Fruit fly (Drosophila melanogaster) whole organism, embryonic: ENCODE measurements around the gene COX7AL.

Source experiments
- Abd-B ChIP-seq: fragments of 200-800 bp; sonication (Bioruptor generic); optimal IDR thresholded peaks from 2 replicates; lab custom pipeline; 2018; ENCODE audit warnings: missing biosample characterization, mild to moderate bottlenecking, missing genetic modification characterization, moderate library complexity
- Atf-2 ChIP-seq: fragments of 200-800 bp; sonication (Bioruptor generic); optimal IDR thresholded peaks from 2 replicates; lab custom pipeline; 2016; ENCODE audit warnings: missing biosample characterization, missing genetic modification characterization
- Blimp-1 ChIP-seq: fragments of 200-800 bp; sonication (Bioruptor generic); optimal IDR thresholded peaks from 3 replicates; lab custom pipeline; 2018; ENCODE audit warnings: missing biosample characterization, missing genetic modification characterization, mild to moderate bottlenecking, moderate library complexity, missing genetic modification reagents
- BtbVII ChIP-seq: fragments of 200-800 bp; sonication (Bioruptor generic); optimal IDR thresholded peaks from 3 replicates; lab custom pipeline; 2017; ENCODE audit warnings: missing biosample characterization, mild to moderate bottlenecking, missing genetic modification characterization
- CG10209 ChIP-seq: fragments of 200-800 bp; sonication (Bioruptor generic); optimal IDR thresholded peaks from 3 replicates; lab custom pipeline; 2017; ENCODE audit warnings: missing biosample characterization, mild to moderate bottlenecking, missing genetic modification characterization, missing genetic modification reagents
- CG10366 ChIP-seq: fragments of 200-800 bp; sonication (Bioruptor generic); IDR thresholded peaks from 2 replicates; pipeline ENCODE4 v1.3.6; 2022; ENCODE audit warnings: missing biosample characterization, missing genetic modification characterization
- CG10979 ChIP-seq: fragments of 200-800 bp; sonication (Bioruptor generic); optimal IDR thresholded peaks from 2 replicates; lab custom pipeline; 2018; ENCODE audit warnings: missing biosample characterization, mild to moderate bottlenecking, missing genetic modification characterization, moderate library complexity
- CG12299 ChIP-seq: fragments of 200-800 bp; sonication (Bioruptor generic); optimal IDR thresholded peaks from 2 replicates; lab custom pipeline; 2018; ENCODE audit warnings: missing biosample characterization, mild to moderate bottlenecking, missing genetic modification characterization
- CG12659 ChIP-seq: fragments of 200-800 bp; sonication (Bioruptor generic); optimal IDR thresholded peaks from 3 replicates; lab custom pipeline; 2017; ENCODE audit warnings: mild to moderate bottlenecking, missing biosample characterization, missing genetic modification reagents, missing genetic modification characterization
- CG15514 ChIP-seq: fragments of 200-800 bp; sonication (Bioruptor generic); optimal IDR thresholded peaks from 3 replicates; lab custom pipeline; 2017; ENCODE audit warnings: missing biosample characterization, missing genetic modification characterization, mild to moderate bottlenecking, moderate library complexity, missing genetic modification reagents
- CG16779 ChIP-seq: fragments of 200-800 bp; sonication (Bioruptor generic); IDR thresholded peaks from 2 replicates; pipeline ENCODE4 v1.3.6; 2022; ENCODE audit warnings: missing biosample characterization, missing genetic modification characterization
- CG2116 ChIP-seq: fragments of 200-800 bp; sonication (Bioruptor generic); optimal IDR thresholded peaks from 3 replicates; lab custom pipeline; 2018; ENCODE audit warnings: missing biosample characterization, mild to moderate bottlenecking, missing genetic modification characterization
- CG2129 ChIP-seq: fragments of 200-800 bp; sonication (Bioruptor generic); IDR thresholded peaks from 2 replicates; pipeline ENCODE4 v1.3.6; 2022; ENCODE audit warnings: missing biosample characterization, missing genetic modification characterization; ENCODE audit not compliant: partially characterized antibody
- CG30431 ChIP-seq: fragments of 200-800 bp; sonication (Bioruptor generic); optimal IDR thresholded peaks from 2 replicates; lab custom pipeline; 2017; ENCODE audit warnings: missing biosample characterization, missing genetic modification characterization
- CG7928 ChIP-seq: fragments of 200-800 bp; sonication (Bioruptor generic); optimal IDR thresholded peaks from 2 replicates; lab custom pipeline; 2017; ENCODE audit warnings: missing biosample characterization, mild to moderate bottlenecking, missing genetic modification characterization
- CG9609 ChIP-seq: fragments of 200-800 bp; sonication (Bioruptor generic); optimal IDR thresholded peaks from 3 replicates; lab custom pipeline; 2016; ENCODE audit warnings: missing biosample characterization, missing genetic modification characterization
- CG9797 ChIP-seq: fragments of 200-800 bp; sonication (Bioruptor generic); optimal IDR thresholded peaks from 3 replicates; lab custom pipeline; 2018; ENCODE audit warnings: missing biosample characterization, mild to moderate bottlenecking, missing genetic modification characterization
- CrebB ChIP-seq: fragments of 200-800 bp; sonication (Bioruptor generic); optimal IDR thresholded peaks from 3 replicates; lab custom pipeline; 2018; ENCODE audit warnings: missing biosample characterization, mild to moderate bottlenecking, missing genetic modification characterization
- Eip74EF ChIP-seq, 2 experiments: fragments of 200-800 bp in 1 of 2; fragments of >200 bp in 1 of 2; sonication (Bioruptor generic) in 1 of 2; optimal IDR thresholded peaks; 2 replicates each; lab custom pipeline; 2017 to 2019; ENCODE audit warnings: missing biosample characterization in 2 of 2, missing genetic modification characterization in 2 of 2, mild to moderate bottlenecking in 1 of 2, moderate library complexity in 1 of 2
- Elba2 ChIP-seq: fragments of 200-800 bp; sonication (Bioruptor generic); optimal IDR thresholded peaks from 3 replicates; lab custom pipeline; 2016; ENCODE audit warnings: missing biosample characterization, missing genetic modification characterization
- Fer3 ChIP-seq: fragments of 200-800 bp; sonication (Bioruptor generic); optimal IDR thresholded peaks from 2 replicates; lab custom pipeline; 2018; ENCODE audit warnings: missing biosample characterization, mild to moderate bottlenecking, missing genetic modification characterization, moderate library complexity
- HLHmδ ChIP-seq: fragments of 200-800 bp; sonication (Bioruptor generic); optimal IDR thresholded peaks from 2 replicates; lab custom pipeline; 2018; ENCODE audit warnings: missing biosample characterization, mild to moderate bottlenecking, missing genetic modification characterization, moderate library complexity
- Med ChIP-seq: fragments of 200-800 bp; sonication (Bioruptor generic); peaks from one replicate; lab custom pipeline; 2016; ENCODE audit warnings: missing biosample characterization, missing genetic modification characterization, mild to moderate bottlenecking, inconsistent platforms, moderate library complexity
- Ptx1 ChIP-seq: fragments of 200-800 bp; sonication (Bioruptor generic); IDR thresholded peaks from 2 replicates; pipeline ENCODE4 v1.3.6; 2022; ENCODE audit warnings: missing biosample characterization, missing genetic modification characterization
- Sry-δ ChIP-seq: fragments of 200-800 bp; sonication (Bioruptor generic); optimal IDR thresholded peaks from 2 replicates; lab custom pipeline; 2016; ENCODE audit warnings: missing biosample characterization, missing genetic modification characterization
- amos ChIP-seq: fragments of 200-800 bp; sonication (Bioruptor generic); IDR thresholded peaks from 2 replicates; pipeline ENCODE4 v1.3.6; 2022; ENCODE audit warnings: missing biosample characterization, missing genetic modification characterization; ENCODE audit not compliant: partially characterized antibody
- ara ChIP-seq: fragments of 200-800 bp; sonication (Bioruptor generic); IDR thresholded peaks from 2 replicates; pipeline ENCODE4 v1.3.6; 2022; ENCODE audit warnings: missing biosample characterization, missing genetic modification characterization
- ato ChIP-seq: fragments of 200-800 bp; sonication (Bioruptor generic); IDR thresholded peaks from 2 replicates; pipeline ENCODE4 v1.3.6; 2022; ENCODE audit warnings: missing biosample characterization, missing genetic modification characterization; ENCODE audit not compliant: partially characterized antibody
- cas ChIP-seq: fragments of 200-800 bp; sonication (Bioruptor generic); IDR thresholded peaks from 2 replicates; pipeline ENCODE4 v1.3.6; 2022; ENCODE audit warnings: missing biosample characterization, missing genetic modification characterization
- cato ChIP-seq: fragments of 200-800 bp; sonication (Bioruptor generic); optimal IDR thresholded peaks from 2 replicates; lab custom pipeline; 2016; ENCODE audit warnings: missing biosample characterization, missing genetic modification characterization, borderline replicate concordance
- crol ChIP-seq: fragments of 200-800 bp; sonication (Bioruptor generic); IDR thresholded peaks from 2 replicates; pipeline ENCODE4 v1.3.6; 2022; ENCODE audit warnings: missing biosample characterization, missing genetic modification characterization
- dimm ChIP-seq: fragments of 200-800 bp; sonication (Bioruptor generic); IDR thresholded peaks from 2 replicates; pipeline ENCODE4 v1.3.6; 2022; ENCODE audit warnings: missing biosample characterization, missing genetic modification characterization
- dm ChIP-seq: fragments of 200-800 bp; sonication (Bioruptor generic); optimal IDR thresholded peaks from 3 replicates; lab custom pipeline; 2016; ENCODE audit warnings: missing biosample characterization, missing genetic modification characterization
- dmrt11E ChIP-seq: fragments of 200-800 bp; sonication (Bioruptor generic); optimal IDR thresholded peaks from 3 replicates; lab custom pipeline; 2018; ENCODE audit warnings: missing biosample characterization, mild to moderate bottlenecking, missing genetic modification characterization, moderate library complexity
- en ChIP-seq: fragments of 200-800 bp; sonication (Bioruptor generic); optimal IDR thresholded peaks from 2 replicates; lab custom pipeline; 2016; ENCODE audit warnings: missing biosample characterization, missing genetic modification characterization
- hth ChIP-seq: fragments of >200 bp; optimal IDR thresholded peaks from 2 replicates; lab custom pipeline; 2017; ENCODE audit warnings: inconsistent platforms
- kni ChIP-seq: fragments of 200-800 bp; sonication (Bioruptor generic); optimal IDR thresholded peaks from 3 replicates; lab custom pipeline; 2017; ENCODE audit warnings: mild to moderate bottlenecking, missing biosample characterization, missing genetic modification reagents, missing genetic modification characterization
- knrl ChIP-seq: fragments of 200-800 bp; sonication (Bioruptor generic); IDR thresholded peaks from 3 replicates; pipeline ENCODE4 v1.3.6; 2022; ENCODE audit warnings: missing biosample characterization, missing genetic modification characterization; ENCODE audit not compliant: partially characterized antibody
- lilli ChIP-seq: fragments of 200-800 bp; sonication (Bioruptor generic); optimal IDR thresholded peaks from 3 replicates; lab custom pipeline; 2016; ENCODE audit warnings: missing biosample characterization, missing genetic modification characterization
- mam ChIP-seq: fragments of 200-800 bp; sonication (Bioruptor generic); optimal IDR thresholded peaks from 3 replicates; lab custom pipeline; 2016; ENCODE audit warnings: missing biosample characterization, missing genetic modification characterization
- nerfin-2 ChIP-seq: fragments of 200-800 bp; sonication (Bioruptor generic); IDR thresholded peaks from 2 replicates; pipeline ENCODE4 v1.3.6; 2022; ENCODE audit warnings: missing biosample characterization, missing genetic modification characterization; ENCODE audit not compliant: partially characterized antibody
- onecut ChIP-seq: fragments of 200-800 bp; sonication (Bioruptor generic); IDR thresholded peaks from 2 replicates; pipeline ENCODE4 v1.3.6; 2022; ENCODE audit warnings: missing biosample characterization, missing genetic modification characterization
- sens ChIP-seq: fragments of 200-800 bp; sonication (Bioruptor generic); peaks from one replicate; lab custom pipeline; 2016; ENCODE audit warnings: missing biosample characterization, missing genetic modification characterization
- sna ChIP-seq: fragments of 200-800 bp; sonication (Bioruptor generic); IDR thresholded peaks from 2 replicates; pipeline ENCODE4 v1.3.6; 2022; ENCODE audit warnings: missing biosample characterization, missing genetic modification characterization; ENCODE audit not compliant: partially characterized antibody
- sug ChIP-seq: fragments of 200-800 bp; optimal IDR thresholded peaks from 2 replicates; lab custom pipeline; 2019; ENCODE audit warnings: missing biosample characterization, mild to moderate bottlenecking, missing genetic modification characterization, moderate library complexity
- tin ChIP-seq: fragments of 200-800 bp; sonication (Bioruptor generic); optimal IDR thresholded peaks from 3 replicates; lab custom pipeline; 2016; ENCODE audit warnings: missing biosample characterization, missing genetic modification characterization
- tll ChIP-seq, 2 experiments: fragments of 200-800 bp in 1 of 2; fragments of >200 bp in 1 of 2; sonication (Bioruptor generic) in 1 of 2; optimal IDR thresholded peaks; 2 replicates each; lab custom pipeline; 2017 to 2019; ENCODE audit warnings: missing biosample characterization in 2 of 2, missing genetic modification characterization in 2 of 2, mild to moderate bottlenecking in 1 of 2, moderate library complexity in 1 of 2
- unc-4 ChIP-seq: fragments of 200-800 bp; sonication (Bioruptor generic); IDR thresholded peaks from 2 replicates; pipeline ENCODE4 v1.3.6; 2022; ENCODE audit warnings: missing biosample characterization, missing genetic modification characterization; ENCODE audit not compliant: partially characterized antibody
- zf30C ChIP-seq: fragments of 200-800 bp; sonication (Bioruptor generic); optimal IDR thresholded peaks from 3 replicates; lab custom pipeline; 2018; ENCODE audit warnings: missing biosample characterization, mild to moderate bottlenecking, missing genetic modification characterization

COX7AL gene

DNA sequence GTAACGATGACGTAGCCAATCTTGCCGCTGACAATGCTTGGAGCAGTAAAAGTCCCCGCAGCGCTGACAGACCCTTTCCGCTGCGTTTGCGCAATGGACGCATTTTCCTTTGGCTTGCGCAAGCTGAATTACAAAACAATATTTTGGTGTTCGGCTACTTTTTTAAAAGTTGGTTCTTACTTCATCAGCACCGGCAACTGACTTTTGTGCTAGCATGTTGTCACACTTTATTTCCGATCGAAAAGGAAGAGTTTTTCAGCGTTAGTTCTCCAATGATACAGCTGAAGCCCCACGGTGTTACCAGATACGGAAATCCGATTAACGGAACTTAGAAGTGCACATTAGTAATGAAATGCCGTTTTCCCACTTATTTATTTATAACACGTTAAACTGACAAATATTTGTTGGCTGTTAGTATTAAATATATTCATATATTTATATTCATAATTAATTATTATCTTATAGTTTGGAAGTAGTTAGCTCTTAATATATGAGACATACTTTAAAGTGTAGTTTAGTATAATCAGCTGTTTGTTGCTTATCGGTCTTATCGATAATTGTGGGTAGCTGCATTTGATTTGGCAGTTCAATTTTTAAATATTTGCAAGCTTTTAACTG lies 18.9 kb downstream of the COX7AL start, which contains the start of the genes Veneno and CG7963 (continued):
- TF ChIP-seq Eip74EF (GFP tag; optimal IDR thresholded peaks at IDR 0.05; lab: Kevin White, UChicago) (peak in 1 of 2 experiments; percentile 6), kni (no peak), CG10366 (GFP tag; lab: Robert Waterston, UW) (no peak), CG7928 (no peak), CG10979 (tag; lab: Kevin White, UChicago) (peak; percentile 28), CG30431 (GFP tag; lab: Kevin White, UChicago) (no peak), Blimp-1 (GFP tag; lab: Kevin White, UChicago) (no peak), Med (peak; percentile 24), Atf-2 (no peak), mam (GFP tag; lab: Kevin White, UChicago) (no peak), unc-4 (GFP tag; lab: Robert Waterston, UW) (no peak), CG12659 (GFP tag; lab: Kevin White, UChicago) (peak; percentile 47), tll (GFP tag; optimal IDR thresholded peaks at IDR 0.05; lab: Kevin White, UChicago) (no peak), dmrt11E (peak; percentile 19), cas (GFP tag; lab: Robert Waterston, UW) (no peak), CrebB (no peak), CG9797 (peak; percentile 65), CG10209 (GFP tag; lab: Kevin White, UChicago) (no peak), crol (no peak), onecut (GFP tag; lab: Robert Waterston, UW) (no peak), sug (tag; lab: Kevin White, UChicago) (no peak), tin (GFP tag; lab: Kevin White, UChicago) (peak; percentile 17), zf30C (GFP tag; lab: Kevin White, UChicago) (no peak), sna (no peak), hth (no peak), nerfin-2 (GFP tag; lab: Robert Waterston, UW) (no peak), CG2116 (peak; percentile 58), CG16779 (GFP tag; lab: Robert Waterston, UW) (no peak), knrl (GFP tag; lab: Robert Waterston, UW) (0 out of 3 replicates have a peak, but pooled peaks have one; percentile 40), en (GFP tag; lab: Kevin White, UChicago) (no peak), CG9609 (GFP tag; lab: Kevin White, UChicago) (no peak), CG2129 (no peak), ato (no peak), dm (GFP tag; lab: Kevin White, UChicago) (no peak), Elba2 (GFP tag; lab: Kevin White, UChicago) (no peak), HLHmδ (GFP tag; lab: Kevin White, UChicago) (no peak), Ptx1 (GFP tag; lab: Robert Waterston, UW) (no peak), CG12299 (tag; lab: Kevin White, UChicago) (peak; percentile 21), sens (no peak), CG15514 (GFP tag; lab: Kevin White, UChicago) (peak; percentile 56), Fer3 (tag; lab: Kevin White, UChicago) (no peak), cato (GFP tag; lab: Kevin White, UChicago) (no peak), ara (GFP tag; lab: Robert Waterston, UW) (no peak), Abd-B (peak; percentile 37), amos (no peak), lilli (GFP tag; lab: Kevin White, UChicago) (no peak), dimm (GFP tag; lab: Robert Waterston, UW) (no peak), Sry-δ (no peak), BtbVII (GFP tag; lab: Kevin White, UChicago) (no peak)
